Worm (Caenorhabditis elegans) whole organism, young adult: ENCODE measurements around the gene C54E10.10.

Experiments
- B0261.1 ChIP-seq: sonication (generic microtip); optimal IDR thresholded peaks from 2 replicates; lab custom pipeline; 2016; ENCODE audit warnings: mild to moderate bottlenecking, missing genetic modification characterization, moderate library complexity, missing compliant biosample characterization
- F22D6.2 ChIP-seq: sonication (generic microtip); optimal IDR thresholded peaks from 2 replicates; lab custom pipeline; 2016; ENCODE audit warnings: mild to moderate bottlenecking, missing genetic modification characterization, missing compliant biosample characterization
- F23B12.7 ChIP-seq: sonication (generic microtip); optimal IDR thresholded peaks from 2 replicates; lab custom pipeline; 2017; ENCODE audit warnings: missing genetic modification characterization, mild to moderate bottlenecking, missing compliant biosample characterization, antibody characterized with exemption, moderate library complexity; ENCODE audit not compliant: insufficient read depth
- F33H1.4 ChIP-seq: fragments of 200-800 bp; sonication (Bioruptor generic); IDR thresholded peaks from 2 replicates; pipeline ENCODE4 v1.3.6; 2022; ENCODE audit warnings: missing genetic modification reagents, missing genetic modification characterization, missing compliant biosample characterization
- T07F8.4 ChIP-seq: sonication (generic microtip); optimal IDR thresholded peaks from 2 replicates; lab custom pipeline; 2016; ENCODE audit warnings: mild to moderate bottlenecking, missing genetic modification characterization, moderate library complexity, missing compliant biosample characterization
- T26A5.8 ChIP-seq: sonication (generic microtip); optimal IDR thresholded peaks from 2 replicates; lab custom pipeline; 2016; ENCODE audit warnings: missing genetic modification characterization, missing compliant biosample characterization
- ZK185.1 ChIP-seq: sonication (generic microtip); optimal IDR thresholded peaks from 2 replicates; lab custom pipeline; 2016; ENCODE audit warnings: mild to moderate bottlenecking, missing genetic modification characterization, missing compliant biosample characterization; ENCODE audit not compliant: poor library complexity, severe bottlenecking
- athp-1 ChIP-seq: sonication (generic microtip); optimal IDR thresholded peaks from 2 replicates; lab custom pipeline; 2017; ENCODE audit warnings: mild to moderate bottlenecking, missing genetic modification characterization, missing compliant biosample characterization
- attf-3 ChIP-seq: fragments of 200-800 bp; sonication (Bioruptor generic); conservative IDR thresholded peaks from 2 replicates; pipeline ENCODE4 v1.3.6; 2022; ENCODE audit warnings: missing genetic modification reagents, missing genetic modification characterization, missing compliant biosample characterization
- ceh-27 ChIP-seq: fragments of 200-800 bp; sonication (Bioruptor generic); optimal IDR thresholded peaks from 2 replicates; lab custom pipeline; 2018; ENCODE audit warnings: mild to moderate bottlenecking, missing genetic modification characterization, moderate library complexity, missing compliant biosample characterization
- die-1 ChIP-seq: sonication (generic microtip); optimal IDR thresholded peaks from 2 replicates; lab custom pipeline; 2016; ENCODE audit warnings: missing genotype, mild to moderate bottlenecking, missing genetic modification characterization, missing compliant biosample characterization
- dpff-1 ChIP-seq: sonication (generic microtip); optimal IDR thresholded peaks from 2 replicates; lab custom pipeline; 2017; ENCODE audit warnings: mild to moderate bottlenecking, missing genetic modification characterization, missing compliant biosample characterization
- lag-1 ChIP-seq: fragments of 200-800 bp; sonication (Bioruptor generic); IDR thresholded peaks from 2 replicates; pipeline ENCODE4 v1.3.6; 2022; ENCODE audit warnings: missing genetic modification reagents, missing genetic modification characterization, missing compliant biosample characterization
- let-526 ChIP-seq: fragments of 200-800 bp; sonication (Bioruptor generic); IDR thresholded peaks from 2 replicates; pipeline ENCODE4 v1.3.6; 2022; ENCODE audit warnings: missing genetic modification reagents, missing genetic modification characterization, missing compliant biosample characterization
- lin-54 ChIP-seq: fragments of 200-800 bp; sonication (Bioruptor generic); optimal IDR thresholded peaks from 2 replicates; lab custom pipeline; 2018; ENCODE audit warnings: mild to moderate bottlenecking, missing genetic modification characterization, missing compliant biosample characterization
- lsl-1 ChIP-seq: fragments of 200-800 bp; sonication (Bioruptor generic); optimal IDR thresholded peaks from 2 replicates; lab custom pipeline; 2018; ENCODE audit warnings: mild to moderate bottlenecking, missing genetic modification characterization, moderate library complexity, missing compliant biosample characterization
- mel-28 ChIP-seq: sonication (generic microtip); optimal IDR thresholded peaks from 2 replicates; lab custom pipeline; 2016; ENCODE audit warnings: borderline replicate concordance, mild to moderate bottlenecking, missing genetic modification characterization, missing compliant biosample characterization
- nfya-1 ChIP-seq: sonication (generic microtip); optimal IDR thresholded peaks from 2 replicates; lab custom pipeline; 2017; ENCODE audit warnings: antibody characterized with exemption, missing compliant biosample characterization, missing genetic modification characterization, borderline replicate concordance; ENCODE audit not compliant: insufficient read depth
- nfya-2 ChIP-seq: fragments of 200-800 bp; sonication (Bioruptor generic); IDR thresholded peaks from 2 replicates; pipeline ENCODE4 v1.3.6; 2022; ENCODE audit warnings: missing genetic modification reagents, missing genetic modification characterization, missing compliant biosample characterization
- nhr-120 ChIP-seq: fragments of 200-800 bp; sonication (Bioruptor generic); IDR thresholded peaks from 2 replicates; pipeline ENCODE4 v1.3.6; 2022; ENCODE audit warnings: missing genetic modification characterization, missing compliant biosample characterization
- nhr-80 ChIP-seq: sonication (generic microtip); optimal IDR thresholded peaks from 2 replicates; lab custom pipeline; 2016; ENCODE audit warnings: missing genetic modification characterization, missing compliant biosample characterization
- rcor-1 ChIP-seq: fragments of 200-800 bp; sonication (Bioruptor generic); IDR thresholded peaks from 2 replicates; pipeline ENCODE4 v1.3.6; 2022; ENCODE audit warnings: missing genetic modification reagents, missing genetic modification characterization, missing compliant biosample characterization
- rec-8 ChIP-seq, 2 experiments: sonication (generic microtip); optimal IDR thresholded peaks; 2 replicates each; lab custom pipeline; 2016; ENCODE audit warnings: mild to moderate bottlenecking in 2 of 2, missing genetic modification characterization in 2 of 2, missing genetic modification reagents in 2 of 2, missing genotype in 2 of 2, missing biosample characterization in 1 of 2, missing compliant biosample characterization in 1 of 2, moderate library complexity in 1 of 2
- rpc-1 ChIP-seq, 2 experiments: fragments of 150-350 bp in 1 of 2; sonication (generic microtip) in 1 of 2; optimal IDR thresholded peaks; 2 replicates each; lab custom pipeline; 2014 to 2018; ENCODE audit warnings: missing biosample characterization in 1 of 2, missing genetic modification characterization in 1 of 2, missing genetic modification reagents in 1 of 2, missing genotype in 1 of 2
- sea-2 ChIP-seq: fragments of 200-800 bp; sonication (Bioruptor generic); IDR thresholded peaks from 2 replicates; pipeline ENCODE4 v1.3.6; 2022; ENCODE audit warnings: missing genetic modification characterization, missing compliant biosample characterization
- tbp1 ChIP-seq: fragments of 200-800 bp; sonication (Bioruptor generic); optimal IDR thresholded peaks from 2 replicates; lab custom pipeline; 2018; ENCODE audit warnings: mild to moderate bottlenecking, missing genetic modification characterization, missing compliant biosample characterization
- unc-130 ChIP-seq: sonication (generic microtip); optimal IDR thresholded peaks from 2 replicates; lab custom pipeline; 2016; ENCODE audit warnings: missing genetic modification reagents, missing genetic modification characterization, missing compliant biosample characterization
- xnd-1 ChIP-seq: sonication (generic microtip); optimal IDR thresholded peaks from 2 replicates; lab custom pipeline; 2016; ENCODE audit warnings: missing genotype, missing genetic modification reagents, missing genetic modification characterization, missing compliant biosample characterization
- ztf-18 ChIP-seq: sonication (generic microtip); optimal IDR thresholded peaks from 2 replicates; lab custom pipeline; 2016; ENCODE audit warnings: missing genotype, mild to moderate bottlenecking, missing genetic modification characterization, missing compliant biosample characterization
- ztf-3 ChIP-seq: fragments of 200-800 bp; sonication (Bioruptor generic); optimal IDR thresholded peaks from 2 replicates; lab custom pipeline; 2018; ENCODE audit warnings: mild to moderate bottlenecking, missing genetic modification characterization, missing compliant biosample characterization

Gene C54E10.10

ce11 chrV:18782747-18783146, 20.4 kb downstream of the C54E10.10 start (continued):
- no peak for TF ChIP-seq F33H1.4 (GFP tag; lab: Robert Waterston, UW)
- TF ChIP-seq nhr-80, result peak; percentile 76
- TF ChIP-seq attf-3 (GFP tag; lab: Robert Waterston, UW), result no peak

ce11 chrV:18780605-18781004, 22.6 kb downstream of the C54E10.10 start:
- no peak for TF ChIP-seq T26A5.8 (tag; lab: Kevin White, UChicago)
- TF ChIP-seq rpc-1 (optimal IDR thresholded peaks at IDR 0.05; lab: Kevin White, UChicago), result peak; percentile 25
- TF ChIP-seq rpc-1 (tag; optimal IDR thresholded peaks at IDR 0.05; lab: Kevin White, UChicago), result peak; percentile 68
- TF ChIP-seq ceh-27, result no peak
- no peak for TF ChIP-seq nfya-1 (tag; lab: Kevin White, UChicago)
- TF ChIP-seq ZK185.1 (tag; lab: Kevin White, UChicago), result no peak
- TF ChIP-seq tbp1 (GFP tag; lab: Kevin White, UChicago), result peak; percentile 73
- TF ChIP-seq B0261.1 (tag; lab: Kevin White, UChicago), result peak; percentile 3

- no peak for TF ChIP-seq dpff-1 (tag; lab: Kevin White, UChicago)
- no peak for TF ChIP-seq T07F8.4 (tag; lab: Kevin White, UChicago)
- no peak for TF ChIP-seq athp-1
- TF ChIP-seq ztf-3 (GFP tag; lab: Kevin White, UChicago), result no peak
Measured at ce11 chrV:18776245-18776737, 26.9 kb downstream of the C54E10.10 start, which contains the start of gene Y17D7B.4. Gene Y17D7B.4 (minus strand): TSS chrV:18776687.

DNA sequence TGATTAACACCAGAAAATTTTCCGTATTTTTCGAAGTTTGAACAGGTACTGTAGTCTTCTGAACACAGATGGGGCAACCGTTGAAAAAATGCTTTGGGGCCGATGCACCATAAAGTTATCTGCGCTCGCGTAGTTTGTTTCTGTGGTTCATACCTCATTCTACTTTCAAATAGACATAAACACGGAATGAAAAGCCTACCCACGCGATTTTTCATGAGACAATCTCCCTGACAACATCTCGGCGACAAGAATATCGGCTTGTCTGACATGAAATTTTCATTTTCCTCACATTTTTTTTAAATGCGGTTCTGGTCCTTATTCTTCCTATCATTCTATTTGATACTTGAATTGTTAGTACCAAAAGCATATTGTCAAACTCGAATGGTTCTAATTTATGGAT, 30.4 kb downstream of the C54E10.10 start, which contains the start of gene clec-257:
clec-257 (plus strand) TSS at position 301 of the 400 bp plus-strand sequence.
- TF ChIP-seq xnd-1 (no peak), F23B12.7 (tag; lab: Kevin White, UChicago) (no peak), F22D6.2 (tag; lab: Kevin White, UChicago) (no peak), lag-1 (GFP tag; lab: Robert Waterston, UW) (no peak)

DNA sequence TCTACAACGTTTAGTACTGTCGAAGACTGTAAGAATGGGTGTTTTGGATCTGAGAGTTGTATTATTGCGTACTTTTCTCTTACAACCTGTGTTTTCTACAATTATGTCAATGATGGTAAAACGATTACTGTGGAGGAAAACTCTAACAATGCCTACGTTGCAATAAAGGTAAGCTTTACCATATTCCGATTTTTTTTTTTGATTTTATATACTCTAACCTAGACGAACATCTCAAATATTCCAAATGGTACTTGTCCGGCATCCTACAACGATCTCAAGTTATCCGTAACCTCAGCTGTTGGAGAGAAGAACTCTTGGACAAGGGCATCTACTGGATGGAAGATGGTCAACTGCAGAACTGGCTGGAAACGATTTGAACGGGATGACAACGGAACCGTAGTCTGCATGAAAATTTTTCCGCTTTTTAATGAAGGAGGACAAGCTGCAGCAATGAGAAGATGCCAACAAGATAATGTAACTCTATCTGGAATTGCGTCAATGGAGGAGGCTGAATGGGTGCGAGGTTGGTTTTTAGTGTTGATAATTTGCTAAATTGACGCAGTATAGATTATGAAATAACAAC, 31.3 kb downstream of the C54E10.10 start:
- no peak for TF ChIP-seq ZK185.1 (tag; lab: Kevin White, UChicago)
- no peak for TF ChIP-seq rcor-1 (GFP tag; lab: Robert Waterston, UW)
- no peak for TF ChIP-seq ztf-18 (tag; lab: Kevin White, UChicago)
- TF ChIP-seq nfya-2 (GFP tag; lab: Robert Waterston, UW), result no peak
- no peak for TF ChIP-seq lin-54 (GFP tag; lab: Kevin White, UChicago)
- no peak for TF ChIP-seq sea-2 (GFP tag; lab: Robert Waterston, UW)
- TF ChIP-seq unc-130 (GFP tag; lab: Kevin White, UChicago), result no peak
- TF ChIP-seq nhr-120 (GFP tag; lab: Robert Waterston, UW), result no peak
- TF ChIP-seq rec-8 (tag; optimal IDR thresholded peaks at IDR 0.05; lab: Kevin White, UChicago), result no peak
- TF ChIP-seq let-526, result no peak
- TF ChIP-seq mel-28 (tag; lab: Kevin White, UChicago), result no peak
- no peak for TF ChIP-seq lsl-1
- TF ChIP-seq die-1 (tag; lab: Kevin White, UChicago), result no peak
